Fruit fly (Drosophila melanogaster): ENCODE data around the gene Elovl7.

The Elovl7 gene

dm6 chr3R:7978379-7979009, 17.2 kb downstream of the Elovl7 start, which contains the start of the genes CD98hc and Os-C:
Gene CD98hc (minus strand): TSS chr3R:7978428.
Gene Os-C (plus strand): TSS chr3R:7978959.
- TF ChIP-seq EcR (GFP tag; optimal IDR thresholded peaks at IDR 0.05) = no peak
- TF ChIP-seq psq (optimal IDR thresholded peaks at IDR 0.05) = no peak
- TF ChIP-seq usp (GFP tag; optimal IDR thresholded peaks at IDR 0.05) = no peak
- no peak for TF ChIP-seq CG8478 (optimal IDR thresholded peaks at IDR 0.05)
- TF ChIP-seq Dll (optimal IDR thresholded peaks at IDR 0.05) = no peak
- no peak for TF ChIP-seq pan (optimal IDR thresholded peaks at IDR 0.05)

DNA sequence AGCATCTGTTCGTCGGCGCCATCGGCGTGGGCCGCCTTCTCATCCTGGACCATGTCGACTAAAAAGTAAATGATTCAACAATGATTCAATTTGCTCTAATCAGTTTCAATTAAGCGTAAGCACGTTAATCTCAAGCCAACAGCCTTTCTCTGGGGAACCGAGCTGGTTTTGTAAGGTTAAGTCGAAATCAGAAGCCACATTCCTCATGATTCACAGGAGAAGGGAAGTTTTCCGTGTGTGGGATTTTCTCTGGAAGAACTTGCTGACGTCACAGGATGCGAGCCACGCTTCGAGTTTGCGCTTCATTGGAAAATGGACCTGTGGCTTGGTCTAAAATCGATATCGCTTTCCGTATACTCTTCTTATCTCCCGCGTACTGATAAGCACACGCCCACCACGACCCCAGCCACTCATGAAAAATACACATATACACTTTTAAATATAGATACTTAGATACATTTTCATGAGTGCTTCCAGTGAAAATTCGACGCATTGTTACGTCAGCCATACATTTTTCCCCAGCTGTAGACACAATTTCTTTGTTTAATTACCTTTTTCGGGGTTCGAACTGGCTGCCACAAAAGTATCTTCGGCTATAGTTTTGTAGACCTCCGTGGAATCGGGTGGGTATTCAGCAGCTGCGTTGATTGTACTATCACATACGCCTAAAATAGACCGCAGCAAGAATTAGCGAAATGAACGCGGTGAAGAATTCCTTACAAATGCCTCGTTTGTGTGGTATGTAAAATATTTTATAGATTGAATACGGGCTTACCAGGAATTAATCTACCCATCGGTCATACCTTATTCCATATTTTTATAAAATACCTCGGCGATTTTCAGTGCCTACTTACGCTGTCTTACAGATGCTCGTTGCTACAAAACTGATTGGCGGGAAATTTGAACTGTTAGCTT, 18.4 kb downstream of the Elovl7 start:
- no peak for TF ChIP-seq psq (optimal IDR thresholded peaks at IDR 0.05)
- no peak for TF ChIP-seq pan (optimal IDR thresholded peaks at IDR 0.05)
- no peak for TF ChIP-seq Dll (optimal IDR thresholded peaks at IDR 0.05)
- no peak for TF ChIP-seq usp (GFP tag; optimal IDR thresholded peaks at IDR 0.05)
- TF ChIP-seq EcR (GFP tag; optimal IDR thresholded peaks at IDR 0.05) = no peak
- no peak for TF ChIP-seq CG8478 (optimal IDR thresholded peaks at IDR 0.05)

DNA sequence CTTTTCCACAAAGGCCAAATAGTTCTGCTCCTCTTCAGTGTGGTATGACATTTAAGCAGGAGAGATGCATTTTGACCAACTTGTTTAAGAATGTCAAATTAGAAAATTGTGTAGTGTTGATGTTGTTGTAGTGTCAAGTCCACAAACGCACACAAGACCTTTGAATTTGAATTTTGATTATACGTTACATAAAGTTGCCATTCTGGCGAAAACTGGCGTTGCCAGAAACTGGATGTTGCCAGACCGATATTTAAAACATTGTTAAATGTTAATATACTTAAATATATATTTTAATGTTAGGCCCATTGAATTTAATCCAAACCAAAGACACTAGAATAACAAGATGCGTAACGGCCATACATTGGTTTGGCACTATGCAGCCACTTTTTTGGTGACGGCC, 22.6 kb downstream of the Elovl7 start:
- TF ChIP-seq Dll (optimal IDR thresholded peaks at IDR 0.05) (no peak), CG8478 (optimal IDR thresholded peaks at IDR 0.05) (no peak), EcR (GFP tag; optimal IDR thresholded peaks at IDR 0.05) (no peak)

DNA sequence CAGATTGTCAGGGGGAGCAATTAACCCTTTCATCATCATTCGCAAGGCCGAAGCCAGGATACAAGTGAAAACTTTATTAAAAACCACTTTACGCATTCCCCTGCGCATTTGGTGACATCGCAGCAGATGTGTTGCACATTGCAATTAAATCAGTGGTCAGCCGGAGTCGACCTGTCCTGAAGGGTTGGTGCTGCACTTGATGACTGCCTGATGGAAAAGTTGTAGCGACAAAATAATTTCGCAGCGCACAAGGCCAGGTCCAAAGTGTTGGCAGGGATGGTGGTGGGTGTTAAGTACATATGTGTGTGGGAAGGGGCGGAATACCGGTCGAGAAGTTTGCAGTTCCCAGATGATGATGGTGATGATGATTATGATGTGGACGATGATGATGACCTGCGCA, 23.5 kb downstream of the Elovl7 start:
- TF ChIP-seq Dll (optimal IDR thresholded peaks at IDR 0.05) (no peak), psq (optimal IDR thresholded peaks at IDR 0.05) (no peak), pan (optimal IDR thresholded peaks at IDR 0.05) (no peak), usp (GFP tag; optimal IDR thresholded peaks at IDR 0.05) (no peak), CG8478 (optimal IDR thresholded peaks at IDR 0.05) (no peak), EcR (GFP tag; optimal IDR thresholded peaks at IDR 0.05) (no peak)

- TF ChIP-seq CG8478 (optimal IDR thresholded peaks at IDR 0.05) = no peak
- peak; percentile 3 for TF ChIP-seq Dll (optimal IDR thresholded peaks at IDR 0.05)
Observed at dm6 chr3R:7970640-7971039, 25.0 kb downstream of the Elovl7 start.

dm6 chr3R:7969702-7970175, 25.9 kb downstream of the Elovl7 start:
- no peak for TF ChIP-seq CG8478 (optimal IDR thresholded peaks at IDR 0.05)
- no peak for TF ChIP-seq usp (GFP tag; optimal IDR thresholded peaks at IDR 0.05)
- TF ChIP-seq psq (optimal IDR thresholded peaks at IDR 0.05) = no peak
- TF ChIP-seq pan (optimal IDR thresholded peaks at IDR 0.05) = no peak

dm6 chr3R:7968958-7969701, 26.5 kb downstream of the Elovl7 start:
- no peak for TF ChIP-seq pan (optimal IDR thresholded peaks at IDR 0.05)
- no peak for TF ChIP-seq CG8478 (optimal IDR thresholded peaks at IDR 0.05)
- no peak for TF ChIP-seq EcR (GFP tag; optimal IDR thresholded peaks at IDR 0.05)
- no peak for TF ChIP-seq usp (GFP tag; optimal IDR thresholded peaks at IDR 0.05)
- TF ChIP-seq psq (optimal IDR thresholded peaks at IDR 0.05) = no peak
- no peak for TF ChIP-seq Dll (optimal IDR thresholded peaks at IDR 0.05)

DNA sequence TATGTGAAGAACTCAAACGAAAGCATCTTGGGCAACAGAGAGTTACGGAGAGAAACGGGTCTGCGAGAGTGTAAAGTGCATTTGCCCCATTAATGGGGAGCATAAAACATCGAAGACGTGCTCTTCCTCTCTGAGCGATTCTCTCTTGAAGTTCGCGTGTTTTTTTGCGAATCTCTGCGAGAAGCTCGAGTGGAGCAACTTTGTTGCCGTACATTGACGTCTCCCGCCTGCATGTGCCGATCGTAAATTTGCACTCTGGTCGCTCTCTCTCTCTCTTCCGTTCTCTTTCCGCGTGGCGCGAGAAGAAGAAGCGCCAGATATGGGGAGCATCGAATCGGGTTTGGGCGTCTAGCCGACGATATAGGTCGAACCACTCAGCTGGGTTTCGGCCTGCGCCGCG, 27.9 kb downstream of the Elovl7 start:
- TF ChIP-seq EcR (GFP tag; optimal IDR thresholded peaks at IDR 0.05) = peak in 1 of 2 experiments; percentile 88
- no peak for TF ChIP-seq psq (optimal IDR thresholded peaks at IDR 0.05)
- no peak for TF ChIP-seq usp (GFP tag; optimal IDR thresholded peaks at IDR 0.05)
- TF ChIP-seq CG8478 (optimal IDR thresholded peaks at IDR 0.05) = no peak
- TF ChIP-seq Dll (optimal IDR thresholded peaks at IDR 0.05) = peak; percentile 89
- no peak for TF ChIP-seq pan (optimal IDR thresholded peaks at IDR 0.05)

dm6 chr3R:7967347-7967746, 28.3 kb downstream of the Elovl7 start, which contains the start of gene dsx:
Gene dsx (minus strand): TSS chr3R:7967408.
- TF ChIP-seq pan (optimal IDR thresholded peaks at IDR 0.05) (no peak), Dll (optimal IDR thresholded peaks at IDR 0.05) (no peak), EcR (GFP tag; optimal IDR thresholded peaks at IDR 0.05) (no peak), psq (optimal IDR thresholded peaks at IDR 0.05) (no peak), usp (GFP tag; optimal IDR thresholded peaks at IDR 0.05) (no peak), CG8478 (optimal IDR thresholded peaks at IDR 0.05) (no peak)

DNA sequence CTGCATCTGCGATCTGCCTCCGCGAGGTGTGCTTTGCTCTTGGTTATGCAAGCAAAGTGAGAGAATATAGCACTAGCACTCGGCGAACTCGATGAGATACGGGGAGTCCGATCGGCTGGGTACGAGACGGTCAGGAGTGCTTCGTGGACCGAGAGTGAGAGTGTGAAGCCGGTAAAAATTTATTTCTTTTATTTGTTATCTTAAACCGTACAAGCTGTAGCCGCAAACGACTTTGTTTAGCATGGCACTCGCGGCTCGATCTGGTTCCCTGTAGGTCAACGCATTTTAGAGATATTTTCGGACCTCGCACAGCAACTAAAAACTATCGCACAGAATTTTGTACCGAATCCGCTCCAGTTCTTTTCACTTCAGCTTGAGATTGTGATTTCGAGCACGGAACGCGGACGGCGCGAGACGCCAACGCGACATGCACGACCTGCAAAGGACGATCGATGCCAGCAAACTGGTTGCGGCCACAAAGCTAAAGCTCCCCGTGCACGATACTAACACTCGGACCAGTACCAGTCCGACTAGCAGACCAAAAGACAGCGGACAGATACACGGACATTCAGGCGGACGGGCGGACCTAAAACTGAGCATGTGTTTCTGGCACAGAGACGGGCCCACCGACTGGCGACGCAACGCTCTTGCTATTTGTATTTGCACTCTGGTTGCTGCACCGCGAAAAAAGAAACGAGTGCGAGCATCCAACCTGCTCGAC, 28.9 kb downstream of the Elovl7 start:
- TF ChIP-seq EcR (GFP tag; optimal IDR thresholded peaks at IDR 0.05) (no peak), pan (optimal IDR thresholded peaks at IDR 0.05) (no peak), psq (optimal IDR thresholded peaks at IDR 0.05) (no peak), CG8478 (optimal IDR thresholded peaks at IDR 0.05) (no peak), usp (GFP tag; optimal IDR thresholded peaks at IDR 0.05) (no peak), Dll (optimal IDR thresholded peaks at IDR 0.05) (no peak)

- no peak for TF ChIP-seq psq (optimal IDR thresholded peaks at IDR 0.05)
- TF ChIP-seq Dll (optimal IDR thresholded peaks at IDR 0.05) = no peak
- no peak for TF ChIP-seq usp (GFP tag; optimal IDR thresholded peaks at IDR 0.05)
- TF ChIP-seq pan (optimal IDR thresholded peaks at IDR 0.05) = no peak
- TF ChIP-seq EcR (GFP tag; optimal IDR thresholded peaks at IDR 0.05) = no peak
- TF ChIP-seq CG8478 (optimal IDR thresholded peaks at IDR 0.05) = no peak
Observed at dm6 chr3R:7964751-7965319, 30.8 kb downstream of the Elovl7 start.

Data from whole organism.